Worm (Caenorhabditis elegans) whole organism, late embryonic: Measurements from ENCODE around the gene R102.8.

Source experiments
- C08G9.2 ChIP-seq: sonication (generic microtip); optimal IDR thresholded peaks from 2 replicates; lab custom pipeline; 2016; ENCODE audit warnings: mild to moderate bottlenecking, missing genetic modification characterization, moderate library complexity, missing compliant biosample characterization
- F13H6.1 ChIP-seq: sonication (generic microtip); optimal IDR thresholded peaks from 2 replicates; lab custom pipeline; 2016; ENCODE audit warnings: missing genetic modification characterization, missing compliant biosample characterization
- T23F11.4 ChIP-seq: fragments of 200-800 bp; sonication (Bioruptor generic); optimal IDR thresholded peaks from 2 replicates; lab custom pipeline; 2018; ENCODE audit warnings: mild to moderate bottlenecking, missing genetic modification characterization, missing compliant biosample characterization
- Y22D7AL.16 ChIP-seq: sonication (generic microtip); optimal IDR thresholded peaks from 2 replicates; lab custom pipeline; 2016; ENCODE audit warnings: missing genetic modification characterization, missing compliant biosample characterization
- ahr-1 ChIP-seq: sonication (generic microtip); optimal IDR thresholded peaks from 2 replicates; lab custom pipeline; 2016; ENCODE audit warnings: missing genetic modification characterization, missing compliant biosample characterization
- ama-1 ChIP-seq: fragments of 150-350 bp; optimal IDR thresholded peaks from 2 replicates; lab custom pipeline; 2014
- ceh-14 ChIP-seq: sonication (generic microtip); optimal IDR thresholded peaks from 2 replicates; lab custom pipeline; 2016; ENCODE audit warnings: missing genotype, missing genetic modification characterization, missing compliant biosample characterization
- ceh-19 ChIP-seq: fragments of 200-800 bp; sonication (Bioruptor generic); optimal IDR thresholded peaks from 2 replicates; lab custom pipeline; 2018; ENCODE audit warnings: mild to moderate bottlenecking, missing genetic modification characterization, missing compliant biosample characterization
- ceh-22 ChIP-seq: sonication (generic microtip); optimal IDR thresholded peaks from 2 replicates; lab custom pipeline; 2017; ENCODE audit warnings: missing biosample characterization, missing genetic modification characterization
- ceh-24 ChIP-seq: sonication (generic microtip); optimal IDR thresholded peaks from 2 replicates; lab custom pipeline; 2016; ENCODE audit warnings: mild to moderate bottlenecking, missing genetic modification characterization, missing compliant biosample characterization
- ceh-31 ChIP-seq: sonication (generic microtip); optimal IDR thresholded peaks from 2 replicates; lab custom pipeline; 2016; ENCODE audit warnings: missing genetic modification characterization, missing compliant biosample characterization
- ceh-48 ChIP-seq: sonication (generic microtip); optimal IDR thresholded peaks from 2 replicates; lab custom pipeline; 2016; ENCODE audit warnings: missing genetic modification characterization, inconsistent platforms, missing compliant biosample characterization
- ceh-9 ChIP-seq: sonication (generic microtip); optimal IDR thresholded peaks from 2 replicates; lab custom pipeline; 2016; ENCODE audit warnings: mild to moderate bottlenecking, missing genetic modification characterization, inconsistent platforms, missing compliant biosample characterization
- che-1 ChIP-seq: sonication (generic microtip); optimal IDR thresholded peaks from 2 replicates; lab custom pipeline; 2016; ENCODE audit warnings: mild to moderate bottlenecking, missing genetic modification characterization, missing compliant biosample characterization
- dmd-4 ChIP-seq: sonication (generic microtip); optimal IDR thresholded peaks from 2 replicates; lab custom pipeline; 2016; ENCODE audit warnings: borderline replicate concordance, missing genetic modification characterization, missing compliant biosample characterization
- elt-2 ChIP-seq: sonication (generic microtip); optimal IDR thresholded peaks from 2 replicates; lab custom pipeline; 2016; ENCODE audit warnings: missing genetic modification reagents, missing genetic modification characterization, missing compliant biosample characterization
- elt-4 ChIP-seq: sonication (generic microtip); optimal IDR thresholded peaks from 2 replicates; lab custom pipeline; 2016; ENCODE audit warnings: missing genetic modification characterization, missing compliant biosample characterization
- fkh-10 ChIP-seq: fragments of 150-350 bp; optimal IDR thresholded peaks from 2 replicates; lab custom pipeline; 2014; ENCODE audit warnings: missing biosample characterization, missing genetic modification reagents, missing genetic modification characterization
- hlh-13 ChIP-seq: fragments of 200-800 bp; sonication (Bioruptor generic); optimal IDR thresholded peaks from 2 replicates; lab custom pipeline; 2018; ENCODE audit warnings: mild to moderate bottlenecking, missing genetic modification characterization, missing compliant biosample characterization
- hlh-6 ChIP-seq: sonication (generic microtip); optimal IDR thresholded peaks from 2 replicates; lab custom pipeline; 2016; ENCODE audit warnings: missing genotype, missing genetic modification characterization, missing compliant biosample characterization
- hlh-8 ChIP-seq: sonication (generic microtip); optimal IDR thresholded peaks from 2 replicates; lab custom pipeline; 2016; ENCODE audit warnings: missing genotype, missing genetic modification characterization, missing compliant biosample characterization
- lim-6 ChIP-seq: sonication (generic microtip); optimal IDR thresholded peaks from 2 replicates; lab custom pipeline; 2016; ENCODE audit warnings: missing genetic modification characterization, missing compliant biosample characterization
- nfya-1 ChIP-seq: sonication (generic microtip); optimal IDR thresholded peaks from 2 replicates; lab custom pipeline; 2017; ENCODE audit warnings: missing genetic modification characterization, mild to moderate bottlenecking, missing compliant biosample characterization, antibody characterized with exemption, moderate library complexity
- npax-4 ChIP-seq: sonication (generic microtip); optimal IDR thresholded peaks from 2 replicates; lab custom pipeline; 2016; ENCODE audit warnings: missing genetic modification characterization, missing compliant biosample characterization
- odd-2 ChIP-seq: sonication (generic microtip); optimal IDR thresholded peaks from 2 replicates; lab custom pipeline; 2017; ENCODE audit warnings: antibody characterized with exemption, mild to moderate bottlenecking, missing genetic modification characterization, missing compliant biosample characterization
- pag-3 ChIP-seq: sonication (generic microtip); optimal IDR thresholded peaks from 2 replicates; lab custom pipeline; 2016; ENCODE audit warnings: missing compliant biosample characterization, missing genetic modification characterization, borderline replicate concordance
- pat-9 ChIP-seq: fragments of 200-800 bp; sonication (Bioruptor generic); optimal IDR thresholded peaks from 2 replicates; lab custom pipeline; 2018; ENCODE audit warnings: mild to moderate bottlenecking, missing genetic modification characterization, moderate library complexity, missing compliant biosample characterization
- pax-1 ChIP-seq: fragments of 150-350 bp; optimal IDR thresholded peaks from 2 replicates; lab custom pipeline; 2014; ENCODE audit warnings: missing biosample characterization, missing genetic modification characterization
- pha-2 ChIP-seq: sonication (generic microtip); optimal IDR thresholded peaks from 2 replicates; lab custom pipeline; 2017; ENCODE audit warnings: mild to moderate bottlenecking, missing genetic modification characterization, missing compliant biosample characterization
- pha-4 ChIP-seq: fragments of 150-350 bp; optimal IDR thresholded peaks from 2 replicates; lab custom pipeline; 2018; ENCODE audit warnings: missing biosample characterization, missing genetic modification reagents, missing genetic modification characterization
- pros-1 ChIP-seq: fragments of 150-350 bp; optimal IDR thresholded peaks from 2 replicates; lab custom pipeline; 2014; ENCODE audit warnings: missing biosample characterization, missing genetic modification reagents, missing genetic modification characterization
- sox-4 ChIP-seq: sonication (generic microtip); optimal IDR thresholded peaks from 2 replicates; lab custom pipeline; 2017; ENCODE audit warnings: mild to moderate bottlenecking, missing genetic modification characterization, inconsistent platforms, missing compliant biosample characterization
- syd-9 ChIP-seq: sonication (generic microtip); optimal IDR thresholded peaks from 2 replicates; lab custom pipeline; 2016; ENCODE audit warnings: mild to moderate bottlenecking, missing genetic modification characterization, moderate library complexity, missing compliant biosample characterization
- tbx-2 ChIP-seq: sonication (generic microtip); optimal IDR thresholded peaks from 2 replicates; lab custom pipeline; 2016; ENCODE audit warnings: missing genetic modification characterization, missing compliant biosample characterization
- ttx-3 ChIP-seq: sonication (generic microtip); optimal IDR thresholded peaks from 2 replicates; lab custom pipeline; 2016; ENCODE audit warnings: missing genetic modification reagents, missing genetic modification characterization, missing compliant biosample characterization
- unc-42 ChIP-seq: sonication (generic microtip); optimal IDR thresholded peaks from 2 replicates; lab custom pipeline; 2016; ENCODE audit warnings: missing genotype, missing genetic modification characterization, missing compliant biosample characterization
- unc-55 ChIP-seq: sonication (generic microtip); optimal IDR thresholded peaks from 2 replicates; lab custom pipeline; 2017; ENCODE audit warnings: missing biosample characterization, missing genetic modification reagents, missing genetic modification characterization
- unc-86 ChIP-seq: sonication (generic microtip); optimal IDR thresholded peaks from 2 replicates; lab custom pipeline; 2016; ENCODE audit warnings: missing genetic modification characterization, missing compliant biosample characterization
- zip-5 ChIP-seq: sonication (generic microtip); optimal IDR thresholded peaks from 2 replicates; lab custom pipeline; 2016; ENCODE audit warnings: missing genetic modification characterization, missing compliant biosample characterization
- ztf-16 ChIP-seq: sonication (generic microtip); optimal IDR thresholded peaks from 2 replicates; lab custom pipeline; 2017; ENCODE audit warnings: missing genetic modification characterization, missing compliant biosample characterization

Gene R102.8

DNA sequence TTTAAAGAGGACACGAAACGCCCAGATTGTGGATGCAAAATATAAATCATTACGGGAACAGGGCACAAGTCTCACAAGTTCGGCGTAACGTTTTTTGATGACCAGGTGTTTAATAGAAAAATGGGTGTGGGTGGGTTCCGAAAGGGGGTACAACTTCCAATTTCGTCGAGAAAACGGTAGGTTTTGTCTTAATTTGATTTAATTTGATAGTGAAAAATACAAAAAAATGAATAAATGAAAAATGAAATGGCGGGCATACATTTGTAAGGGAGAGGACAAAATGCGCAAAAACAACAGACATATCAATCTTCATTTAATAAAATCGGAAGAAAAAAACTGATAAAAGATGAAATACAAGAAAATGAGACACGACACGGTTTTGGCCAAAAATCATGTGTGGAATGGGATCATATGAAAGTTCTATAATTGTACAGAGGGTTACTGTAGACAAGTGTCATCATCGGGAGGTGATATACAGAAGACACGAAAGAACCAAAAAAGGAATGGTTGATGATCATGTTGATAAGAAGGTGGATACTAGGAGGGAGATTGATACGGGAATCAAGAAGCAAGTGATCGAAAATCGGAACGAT, 11.9 kb upstream of the R102.8 start:
- TF ChIP-seq sox-4 (tag; lab: Kevin White, UChicago) (no peak), Y22D7AL.16 (tag; lab: Kevin White, UChicago) (no peak), npax-4 (no peak), C08G9.2 (no peak), ceh-19 (GFP tag; lab: Kevin White, UChicago) (no peak), ztf-16 (tag; lab: Kevin White, UChicago) (no peak)

DNA sequence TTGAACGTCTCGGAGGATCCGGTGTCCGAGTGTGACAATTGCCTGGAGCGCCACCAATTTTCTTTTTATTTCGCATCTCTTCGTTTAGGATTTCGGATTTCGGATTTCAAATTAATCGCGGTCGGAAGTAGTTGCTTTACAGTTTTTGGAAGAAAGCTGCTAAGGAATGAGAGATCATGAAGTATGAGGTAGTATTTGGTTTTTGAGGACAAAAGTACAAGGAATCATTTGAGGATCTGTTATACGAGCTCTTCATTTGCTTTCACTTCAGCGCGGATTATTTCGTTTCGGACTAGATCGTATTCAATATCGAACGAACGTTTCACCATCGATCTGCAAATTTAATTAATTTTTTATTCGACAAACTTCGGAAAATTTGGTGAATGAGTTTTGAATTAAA, 9.6 kb upstream of the R102.8 start, which contains the start of gene R102.11:
TSS of gene R102.11 (minus strand) at position 101 of the 400 bp plus-strand sequence.
- TF ChIP-seq pat-9 (tag; lab: Kevin White, UChicago) (no peak), ceh-14 (tag; lab: Kevin White, UChicago) (no peak), F13H6.1 (tag; lab: Kevin White, UChicago) (no peak), hlh-13 (no peak), C08G9.2 (no peak), ceh-19 (GFP tag; lab: Kevin White, UChicago) (no peak), zip-5 (tag; lab: Kevin White, UChicago) (no peak), Y22D7AL.16 (tag; lab: Kevin White, UChicago) (no peak), unc-86 (tag; lab: Kevin White, UChicago) (no peak), ceh-48 (tag; lab: Kevin White, UChicago) (no peak), pax-1 (tag; lab: Kevin White, UChicago) (no peak), nfya-1 (tag; lab: Kevin White, UChicago) (no peak), ceh-22 (tag; lab: Kevin White, UChicago) (no peak), tbx-2 (tag; lab: Kevin White, UChicago) (no peak), fkh-10 (GFP tag; lab: Kevin White, UChicago) (no peak), dmd-4 (no peak), pha-2 (tag; lab: Kevin White, UChicago) (no peak), syd-9 (tag; lab: Kevin White, UChicago) (no peak)

ce11 chrIV:10699000-10699399, 9.0 kb upstream of the R102.8 start:
- TF ChIP-seq hlh-6 (tag; lab: Kevin White, UChicago), result no peak
- TF ChIP-seq T23F11.4 (GFP tag; lab: Kevin White, UChicago), result no peak
- TF ChIP-seq npax-4, result no peak
- no peak for TF ChIP-seq ceh-19 (GFP tag; lab: Kevin White, UChicago)
- no peak for TF ChIP-seq lim-6 (tag; lab: Kevin White, UChicago)
- no peak for TF ChIP-seq hlh-8 (tag; lab: Kevin White, UChicago)
- no peak for TF ChIP-seq unc-42
- no peak for TF ChIP-seq unc-55 (GFP tag; lab: Kevin White, UChicago)
- no peak for TF ChIP-seq Y22D7AL.16 (tag; lab: Kevin White, UChicago)
- TF ChIP-seq ttx-3 (tag; lab: Kevin White, UChicago), result no peak
- TF ChIP-seq elt-4, result no peak
- no peak for TF ChIP-seq ceh-31
- no peak for TF ChIP-seq pha-4 (tag; lab: Kevin White, UChicago)
- no peak for TF ChIP-seq pag-3
- TF ChIP-seq odd-2 (tag; lab: Kevin White, UChicago), result no peak

- no peak for TF ChIP-seq ceh-48 (tag; lab: Kevin White, UChicago)
- TF ChIP-seq ceh-9 (tag; lab: Kevin White, UChicago), result no peak
- TF ChIP-seq ceh-19 (GFP tag; lab: Kevin White, UChicago), result no peak
- no peak for TF ChIP-seq ceh-24 (tag; lab: Kevin White, UChicago)
- no peak for TF ChIP-seq pat-9 (tag; lab: Kevin White, UChicago)
- TF ChIP-seq ama-1, result no peak
- TF ChIP-seq pha-4 (tag; lab: Kevin White, UChicago), result no peak
- no peak for TF ChIP-seq pros-1 (tag; lab: Kevin White, UChicago)
- no peak for TF ChIP-seq ahr-1 (tag; lab: Kevin White, UChicago)
- TF ChIP-seq che-1 (tag; lab: Kevin White, UChicago), result no peak
- TF ChIP-seq pag-3, result no peak
- TF ChIP-seq elt-2 (tag; lab: Kevin White, UChicago), result no peak
- TF ChIP-seq odd-2 (tag; lab: Kevin White, UChicago), result no peak
Observed at ce11 chrIV:10698486-10698885, 8.4 kb upstream of the R102.8 start.
